Worm (Caenorhabditis elegans) whole organism, young adult: ENCODE measurements around the gene K02C4.3.

Source experiments
- C17E4.6 ChIP-seq: fragments of 200-800 bp; sonication (Bioruptor generic); IDR thresholded peaks from 2 replicates; pipeline ENCODE4 v1.3.6; 2022; ENCODE audit warnings: missing genetic modification reagents, missing genetic modification characterization, missing compliant biosample characterization
- D2030.7 ChIP-seq: fragments of 200-800 bp; sonication (Bioruptor generic); IDR thresholded peaks from 2 replicates; pipeline ENCODE4 v1.3.6; 2022; ENCODE audit warnings: missing genetic modification reagents, missing genetic modification characterization, missing compliant biosample characterization
- F22D6.2 ChIP-seq: sonication (generic microtip); optimal IDR thresholded peaks from 2 replicates; lab custom pipeline; 2016; ENCODE audit warnings: mild to moderate bottlenecking, missing genetic modification characterization, missing compliant biosample characterization
- F23B12.7 ChIP-seq: sonication (generic microtip); optimal IDR thresholded peaks from 2 replicates; lab custom pipeline; 2017; ENCODE audit warnings: missing genetic modification characterization, mild to moderate bottlenecking, missing compliant biosample characterization, antibody characterized with exemption, moderate library complexity; ENCODE audit not compliant: insufficient read depth
- F55B11.4 ChIP-seq: sonication (generic microtip); optimal IDR thresholded peaks from 2 replicates; lab custom pipeline; 2016; ENCODE audit warnings: missing compliant biosample characterization, missing genetic modification characterization, borderline replicate concordance; ENCODE audit not compliant: insufficient read depth
- F57C9.4 ChIP-seq: sonication (generic microtip); optimal IDR thresholded peaks from 2 replicates; lab custom pipeline; 2017; ENCODE audit warnings: mild to moderate bottlenecking, missing genetic modification characterization, missing compliant biosample characterization
- K12H6.12 ChIP-seq: fragments of 200-800 bp; sonication (Bioruptor generic); optimal IDR thresholded peaks from 2 replicates; lab custom pipeline; 2018; ENCODE audit warnings: mild to moderate bottlenecking, missing genetic modification characterization, missing compliant biosample characterization
- T26A5.8 ChIP-seq: sonication (generic microtip); optimal IDR thresholded peaks from 2 replicates; lab custom pipeline; 2016; ENCODE audit warnings: missing genetic modification characterization, missing compliant biosample characterization
- Y53G8AR.9 ChIP-seq: fragments of 200-800 bp; sonication (Bioruptor generic); conservative IDR thresholded peaks from 2 replicates; pipeline ENCODE4 v1.3.6; 2022; ENCODE audit warnings: missing genetic modification reagents, missing genetic modification characterization, missing compliant biosample characterization
- ZK185.1 ChIP-seq: sonication (generic microtip); optimal IDR thresholded peaks from 2 replicates; lab custom pipeline; 2016; ENCODE audit warnings: mild to moderate bottlenecking, missing genetic modification characterization, missing compliant biosample characterization; ENCODE audit not compliant: poor library complexity, severe bottlenecking
- attf-3 ChIP-seq: fragments of 200-800 bp; sonication (Bioruptor generic); conservative IDR thresholded peaks from 2 replicates; pipeline ENCODE4 v1.3.6; 2022; ENCODE audit warnings: missing genetic modification reagents, missing genetic modification characterization, missing compliant biosample characterization
- attf-5 ChIP-seq: fragments of 200-800 bp; sonication (Bioruptor generic); optimal IDR thresholded peaks from 2 replicates; lab custom pipeline; 2018; ENCODE audit warnings: mild to moderate bottlenecking, missing genetic modification characterization, missing compliant biosample characterization
- bed-1 ChIP-seq: fragments of 200-800 bp; sonication (Bioruptor generic); IDR thresholded peaks from 2 replicates; pipeline ENCODE4 v1.3.6; 2022; ENCODE audit warnings: missing genetic modification reagents, missing genetic modification characterization, missing compliant biosample characterization
- cebp-1 ChIP-seq, 2 experiments: fragments of 200-800 bp in 1 of 2; sonication (Bioruptor generic) in 1 of 2; sonication (generic microtip) in 1 of 2; IDR thresholded peaks in 1 of 2; optimal IDR thresholded peaks in 1 of 2; 2 replicates each; pipeline versions ENCODE4 v1.3.6 to Lab custom; 2017 to 2022; ENCODE audit warnings: missing compliant biosample characterization in 2 of 2, missing genetic modification characterization in 2 of 2, mild to moderate bottlenecking in 1 of 2, missing genetic modification reagents in 1 of 2, moderate library complexity in 1 of 2
- dox-1 ChIP-seq: fragments of 200-800 bp; sonication (Bioruptor generic); IDR thresholded peaks from 2 replicates; pipeline ENCODE4 v1.3.6; 2022; ENCODE audit warnings: missing genetic modification reagents, missing genetic modification characterization, missing compliant biosample characterization
- dpl-1 ChIP-seq: fragments of 150-350 bp; optimal IDR thresholded peaks from 2 replicates; lab custom pipeline; 2014; ENCODE audit warnings: missing biosample characterization, missing genetic modification reagents, missing genetic modification characterization
- efl-1 ChIP-seq: fragments of 150-350 bp; optimal IDR thresholded peaks from 2 replicates; lab custom pipeline; 2014; ENCODE audit warnings: missing biosample characterization, missing genetic modification reagents, missing genetic modification characterization
- egrh-3 ChIP-seq: fragments of 200-800 bp; sonication (Bioruptor generic); IDR thresholded peaks from 2 replicates; pipeline ENCODE4 v1.3.6; 2022; ENCODE audit warnings: missing genetic modification reagents, missing genetic modification characterization, missing compliant biosample characterization
- hrde-1 ChIP-seq: sonication (generic microtip); optimal IDR thresholded peaks from 2 replicates; lab custom pipeline; 2016; ENCODE audit warnings: missing genetic modification characterization, mild to moderate bottlenecking, missing compliant biosample characterization, moderate library complexity, missing genotype, missing genetic modification reagents, borderline replicate concordance
- lag-1 ChIP-seq: fragments of 200-800 bp; sonication (Bioruptor generic); IDR thresholded peaks from 2 replicates; pipeline ENCODE4 v1.3.6; 2022; ENCODE audit warnings: missing genetic modification reagents, missing genetic modification characterization, missing compliant biosample characterization
- let-607 ChIP-seq, 2 experiments: fragments of 200-800 bp in 1 of 2; sonication (Bioruptor generic) in 1 of 2; sonication (generic microtip) in 1 of 2; optimal IDR thresholded peaks; 2 replicates each; lab custom pipeline; 2016 to 2018; ENCODE audit warnings: mild to moderate bottlenecking in 2 of 2, missing compliant biosample characterization in 2 of 2, missing genetic modification characterization in 2 of 2, moderate library complexity in 2 of 2, missing genotype in 1 of 2
- lin-26 ChIP-seq: fragments of 200-800 bp; sonication (Bioruptor generic); IDR thresholded peaks from 2 replicates; pipeline ENCODE4 v1.3.6; 2022; ENCODE audit warnings: missing genetic modification reagents, missing genetic modification characterization, missing compliant biosample characterization
- lin-54 ChIP-seq: fragments of 200-800 bp; sonication (Bioruptor generic); optimal IDR thresholded peaks from 2 replicates; lab custom pipeline; 2018; ENCODE audit warnings: mild to moderate bottlenecking, missing genetic modification characterization, missing compliant biosample characterization
- lir-1 ChIP-seq: fragments of 200-800 bp; sonication (Bioruptor generic); conservative IDR thresholded peaks from 2 replicates; pipeline ENCODE4 v1.3.6; 2022; ENCODE audit warnings: missing genetic modification reagents, missing genetic modification characterization, missing compliant biosample characterization
- madf-10 ChIP-seq: sonication (generic microtip); optimal IDR thresholded peaks from 2 replicates; lab custom pipeline; 2016; ENCODE audit warnings: mild to moderate bottlenecking, missing genetic modification characterization, missing compliant biosample characterization
- mel-28 ChIP-seq: sonication (generic microtip); optimal IDR thresholded peaks from 2 replicates; lab custom pipeline; 2016; ENCODE audit warnings: borderline replicate concordance, mild to moderate bottlenecking, missing genetic modification characterization, missing compliant biosample characterization
- nfya-2 ChIP-seq: fragments of 200-800 bp; sonication (Bioruptor generic); IDR thresholded peaks from 2 replicates; pipeline ENCODE4 v1.3.6; 2022; ENCODE audit warnings: missing genetic modification reagents, missing genetic modification characterization, missing compliant biosample characterization
- nhr-179 ChIP-seq: sonication (generic microtip); optimal IDR thresholded peaks from 2 replicates; lab custom pipeline; 2016; ENCODE audit warnings: mild to moderate bottlenecking, missing genetic modification characterization, missing compliant biosample characterization
- nhr-80 ChIP-seq: sonication (generic microtip); optimal IDR thresholded peaks from 2 replicates; lab custom pipeline; 2016; ENCODE audit warnings: missing genetic modification characterization, missing compliant biosample characterization
- pbrm-1 ChIP-seq: fragments of 200-800 bp; sonication (Bioruptor generic); IDR thresholded peaks from 2 replicates; pipeline ENCODE4 v1.3.6; 2022; ENCODE audit warnings: missing genetic modification reagents, missing genetic modification characterization, missing compliant biosample characterization
- rec-8 ChIP-seq, 2 experiments: sonication (generic microtip); optimal IDR thresholded peaks; 2 replicates each; lab custom pipeline; 2016; ENCODE audit warnings: mild to moderate bottlenecking in 2 of 2, missing genetic modification characterization in 2 of 2, missing genetic modification reagents in 2 of 2, missing genotype in 2 of 2, missing biosample characterization in 1 of 2, missing compliant biosample characterization in 1 of 2, moderate library complexity in 1 of 2
- repo-1 ChIP-seq: sonication (generic microtip); optimal IDR thresholded peaks from 2 replicates; lab custom pipeline; 2017; ENCODE audit warnings: mild to moderate bottlenecking, missing genetic modification characterization, missing compliant biosample characterization
- snpc-1.3 ChIP-seq: sonication (generic microtip); optimal IDR thresholded peaks from 2 replicates; lab custom pipeline; 2017; ENCODE audit warnings: missing genetic modification characterization, mild to moderate bottlenecking, missing compliant biosample characterization, antibody characterized with exemption, moderate library complexity, missing genotype, missing genetic modification reagents; ENCODE audit not compliant: insufficient read depth
- snpc-3.4 ChIP-seq: sonication (generic microtip); optimal IDR thresholded peaks from 2 replicates; lab custom pipeline; 2017; ENCODE audit warnings: missing genetic modification characterization, mild to moderate bottlenecking, missing compliant biosample characterization, antibody characterized with exemption, moderate library complexity, missing genotype, missing genetic modification reagents
- snpc-4 ChIP-seq, 5 experiments: fragments of 150-350 bp in 1 of 5; sonication (generic microtip) in 4 of 5; optimal IDR thresholded peaks; 2 replicates each; lab custom pipeline; 2014 to 2018; ENCODE audit warnings: missing genetic modification characterization in 5 of 5, missing biosample characterization in 3 of 5, antibody characterized with exemption in 2 of 5, mild to moderate bottlenecking in 2 of 5, missing compliant biosample characterization in 2 of 5, missing genotype in 2 of 5, moderate library complexity in 2 of 5, missing genetic modification reagents in 1 of 5
- sptf-2 ChIP-seq: fragments of 200-800 bp; sonication (Bioruptor generic); optimal IDR thresholded peaks from 2 replicates; lab custom pipeline; 2018; ENCODE audit warnings: mild to moderate bottlenecking, missing genetic modification characterization, missing compliant biosample characterization
- tbp1 ChIP-seq: fragments of 200-800 bp; sonication (Bioruptor generic); optimal IDR thresholded peaks from 2 replicates; lab custom pipeline; 2018; ENCODE audit warnings: mild to moderate bottlenecking, missing genetic modification characterization, missing compliant biosample characterization
- unc-130 ChIP-seq: sonication (generic microtip); optimal IDR thresholded peaks from 2 replicates; lab custom pipeline; 2016; ENCODE audit warnings: missing genetic modification reagents, missing genetic modification characterization, missing compliant biosample characterization
- zfh-2 ChIP-seq: fragments of 200-800 bp; sonication (Bioruptor generic); conservative IDR thresholded peaks from 2 replicates; pipeline ENCODE4 v1.3.6; 2022; ENCODE audit warnings: missing genetic modification reagents, missing genetic modification characterization, missing compliant biosample characterization
- ztf-25 ChIP-seq: fragments of 200-800 bp; sonication (Bioruptor generic); IDR thresholded peaks from 2 replicates; pipeline ENCODE4 v1.3.6; 2022; ENCODE audit warnings: missing genetic modification reagents, missing genetic modification characterization, missing compliant biosample characterization
- ztf-3 ChIP-seq: fragments of 200-800 bp; sonication (Bioruptor generic); optimal IDR thresholded peaks from 2 replicates; lab custom pipeline; 2018; ENCODE audit warnings: mild to moderate bottlenecking, missing genetic modification characterization, missing compliant biosample characterization

The K02C4.3 gene

ce11 chrII:8039416-8039815 is 47.2 kb downstream of the K02C4.3 start, which contains the start of the genes ubh-4 and algn-6 (continued):
- peak in 1 of 2 experiments; percentile 1 for TF ChIP-seq rec-8 (tag; optimal IDR thresholded peaks at IDR 0.05; lab: Kevin White, UChicago)
- no peak for TF ChIP-seq bed-1
- TF ChIP-seq cebp-1 (GFP tag; IDR thresholded peaks at IDR 0.05; lab: Robert Waterston, UW), result no peak
- peak; percentile 32 for TF ChIP-seq cebp-1 (tag; optimal IDR thresholded peaks at IDR 0.05; lab: Kevin White, UChicago)
- no peak for TF ChIP-seq mel-28 (tag; lab: Kevin White, UChicago)
- TF ChIP-seq K12H6.12 (tag; lab: Kevin White, UChicago), result peak; percentile 43
- TF ChIP-seq snpc-1.3 (tag; lab: Kevin White, UChicago), result peak; percentile 3
- TF ChIP-seq lir-1, result no peak
- TF ChIP-seq F23B12.7, result peak; percentile 63
- TF ChIP-seq let-607 (tag; optimal IDR thresholded peaks at IDR 0.05; lab: Kevin White, UChicago), result no peak
- TF ChIP-seq lin-26 (GFP tag; lab: Robert Waterston, UW), result no peak
- TF ChIP-seq D2030.7 (GFP tag; lab: Robert Waterston, UW), result peak; percentile 67
- no peak for TF ChIP-seq F22D6.2
- no peak for TF ChIP-seq F55B11.4
- TF ChIP-seq F57C9.4 (tag; lab: Kevin White, UChicago), result no peak
- TF ChIP-seq T26A5.8, result no peak
- peak; percentile 44 for TF ChIP-seq tbp1 (GFP tag; lab: Kevin White, UChicago)
- TF ChIP-seq nfya-2 (GFP tag; lab: Robert Waterston, UW), result no peak
- TF ChIP-seq attf-5 (GFP tag; lab: Kevin White, UChicago), result peak; percentile 87
- peak; percentile 21 for TF ChIP-seq dpl-1 (GFP tag; lab: Kevin White, UChicago)
- TF ChIP-seq ztf-3 (GFP tag; lab: Kevin White, UChicago), result no peak
- TF ChIP-seq ztf-25, result 0 out of 2 replicates have a peak, but pooled peaks have one; percentile 29
- no peak for TF ChIP-seq C17E4.6 (GFP tag; lab: Robert Waterston, UW)
- peak; percentile 51 for TF ChIP-seq nhr-80 (tag; lab: Kevin White, UChicago)
- peak; percentile 78 for TF ChIP-seq attf-3 (GFP tag; lab: Robert Waterston, UW)
- TF ChIP-seq nhr-179 (tag; lab: Kevin White, UChicago), result no peak
- peak; percentile 69 for TF ChIP-seq ZK185.1 (tag; lab: Kevin White, UChicago)
- no peak for TF ChIP-seq Y53G8AR.9 (GFP tag; lab: Robert Waterston, UW)
- TF ChIP-seq lag-1 (GFP tag; lab: Robert Waterston, UW), result no peak
- no peak for TF ChIP-seq repo-1 (tag; lab: Kevin White, UChicago)
- TF ChIP-seq dox-1 (GFP tag; lab: Robert Waterston, UW), result peak; percentile 86; the same call in 1 of the 2 replicates
- peak; percentile 48 for TF ChIP-seq efl-1 (GFP tag; lab: Kevin White, UChicago)
- TF ChIP-seq zfh-2 (GFP tag; lab: Robert Waterston, UW), result no peak
- no peak for TF ChIP-seq hrde-1 (tag; lab: Kevin White, UChicago)
- TF ChIP-seq unc-130 (GFP tag; lab: Kevin White, UChicago), result peak; percentile 89
- no peak for TF ChIP-seq snpc-4 (GFP tag; optimal IDR thresholded peaks at IDR 0.05; lab: Kevin White, UChicago)
- TF ChIP-seq snpc-4 (tag; optimal IDR thresholded peaks at IDR 0.05; lab: Kevin White, UChicago), result peak; percentile 24 to 40 (median 29)
- TF ChIP-seq sptf-2, result no peak
- peak; percentile 72 for TF ChIP-seq lin-54 (GFP tag; lab: Kevin White, UChicago)
- peak; percentile 21; the same call in 1 of the 2 replicates for TF ChIP-seq egrh-3 (GFP tag; lab: Robert Waterston, UW)
- TF ChIP-seq snpc-3.4 (tag; lab: Kevin White, UChicago), result peak; percentile 16
- peak; percentile 60; the same call in 1 of the 2 replicates for TF ChIP-seq pbrm-1 (GFP tag; lab: Robert Waterston, UW)
- TF ChIP-seq madf-10, result peak; percentile 32
